Worm (Caenorhabditis elegans) whole organism, L4 larva: ENCODE results near the gene R04D3.3.

Source experiments
- nhr-237 ChIP-seq: sonication (generic microtip); optimal IDR thresholded peaks from 2 replicates; lab custom pipeline; 2017; ENCODE audit warnings: missing biosample characterization, missing genetic modification characterization
- pqm-1 ChIP-seq: sonication (generic microtip); optimal IDR thresholded peaks from 2 replicates; lab custom pipeline; 2017; ENCODE audit warnings: missing biosample characterization, missing genetic modification characterization

DNA sequence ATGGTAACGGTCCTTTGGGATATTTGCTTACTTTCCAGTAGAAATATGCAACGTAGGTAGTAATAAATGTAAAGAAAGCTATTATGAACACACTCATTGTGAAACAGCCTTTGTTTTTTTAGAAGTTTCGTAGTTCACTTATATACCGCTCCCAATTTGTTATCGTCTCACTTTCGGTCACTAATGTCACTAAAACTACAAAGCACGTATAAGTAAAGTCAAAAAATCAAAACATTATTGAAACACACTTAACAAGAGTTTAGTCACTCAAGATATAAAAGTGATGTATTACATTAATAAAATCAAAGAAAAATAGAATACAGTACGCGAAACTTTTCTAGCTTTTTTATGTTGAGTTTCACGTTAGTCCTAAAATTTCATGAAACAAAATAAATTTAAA is 16.3 kb downstream of the R04D3.3 start, which contains the start of gene cyp-14A3:
- TF ChIP-seq nhr-237 (tag; lab: Kevin White, UChicago) = no peak
- TF ChIP-seq pqm-1 (tag; lab: Kevin White, UChicago) = no peak
